Fruit fly (Drosophila melanogaster): ENCODE measurements around the gene SdicA.
A peak's percentile ranks its signal among the peaks of the same experiment; 100 is the strongest.

Gene SdicA

dm6 chrX:20173464-20173995 is 28.2 kb downstream of the SdicA start, which contains the start of gene AnxB10 (continued):
- peak; percentile 51 for TF ChIP-seq CG9727 (GFP tag; optimal IDR thresholded peaks at IDR 0.05)
- TF ChIP-seq CG6765 (GFP tag; optimal IDR thresholded peaks at IDR 0.05): peak; percentile 33
- TF ChIP-seq ara (GFP tag; IDR thresholded peaks at IDR 0.05): 0 out of 2 replicates have a peak, but pooled peaks have one; percentile 22
- peak; percentile 58 for TF ChIP-seq slp2 (GFP tag; optimal IDR thresholded peaks at IDR 0.05)
- TF ChIP-seq dysf (GFP tag; IDR thresholded peaks at IDR 0.05): peak; percentile 73
- TF ChIP-seq Sry-δ (GFP tag; optimal IDR thresholded peaks at IDR 0.05): peak; percentile 25
- TF ChIP-seq sug (tag; optimal IDR thresholded peaks at IDR 0.05): peak; percentile 4
- TF ChIP-seq sc (optimal IDR thresholded peaks at IDR 0.05): no peak
- TF ChIP-seq sc (GFP tag; optimal IDR thresholded peaks at IDR 0.05): peak; percentile 20
- peak; percentile 68 for TF ChIP-seq HHEX (GFP tag; optimal IDR thresholded peaks at IDR 0.05)
- peak; percentile 44 to 57 for TF ChIP-seq chif (GFP tag; optimal IDR thresholded peaks at IDR 0.05)
- peak; percentile 58 for TF ChIP-seq vvl (GFP tag; IDR thresholded peaks at IDR 0.05)
- TF ChIP-seq Bdp1 (GFP tag; optimal IDR thresholded peaks at IDR 0.05): peak; percentile 1
- peak; percentile 40 to 44 for TF ChIP-seq dpn (GFP tag; optimal IDR thresholded peaks at IDR 0.05)
- TF ChIP-seq Fer2 (tag; optimal IDR thresholded peaks at IDR 0.05): peak; percentile 6
- peak; percentile 39 for TF ChIP-seq CG14710 (tag; optimal IDR thresholded peaks at IDR 0.05)
- TF ChIP-seq H15 (GFP tag; IDR thresholded peaks at IDR 0.05): 0 out of 3 replicates have a peak, but pooled peaks have one; percentile 24
- TF ChIP-seq repo (GFP tag; optimal IDR thresholded peaks at IDR 0.05): peak; percentile 58
- peak; percentile 39 for TF ChIP-seq Nf-YC (tag; optimal IDR thresholded peaks at IDR 0.05)
- TF ChIP-seq CG10979 (tag; optimal IDR thresholded peaks at IDR 0.05): peak; percentile 61
- TF ChIP-seq lbe (GFP tag; optimal IDR thresholded peaks at IDR 0.05): peak; percentile 82
- peak; percentile 27 for TF ChIP-seq pum (GFP tag; optimal IDR thresholded peaks at IDR 0.05)
- no peak for TF ChIP-seq CG16815 (GFP tag; optimal IDR thresholded peaks at IDR 0.05)
- TF ChIP-seq Hr3 (GFP tag; optimal IDR thresholded peaks at IDR 0.05): peak; percentile 26
- peak; percentile 7 for TF ChIP-seq Hand (GFP tag; optimal IDR thresholded peaks at IDR 0.05)
- peak; percentile 21; the same call in 1 of the 2 replicates for TF ChIP-seq MBD-R2 (GFP tag; IDR thresholded peaks at IDR 0.05)
- no peak for TF ChIP-seq pan (optimal IDR thresholded peaks at IDR 0.05)
- TF ChIP-seq pan (GFP tag; optimal IDR thresholded peaks at IDR 0.05 in 1 of 2, IDR thresholded peaks at IDR 0.05 in 1 of 2): peak in 1 of 2 experiments; percentile 66
- TF ChIP-seq dati (GFP tag; IDR thresholded peaks at IDR 0.05): no peak
- TF ChIP-seq CG13287 (GFP tag; IDR thresholded peaks at IDR 0.05; ENCODE audit: partially characterized antibody): no peak
- peak; percentile 12 for TF ChIP-seq Dad (GFP tag; optimal IDR thresholded peaks at IDR 0.05)
- no peak for TF ChIP-seq zen2 (GFP tag; IDR thresholded peaks at IDR 0.05; ENCODE audit: partially characterized antibody)
- peak; percentile 26 for TF ChIP-seq Dek (tag; optimal IDR thresholded peaks at IDR 0.05)
- peak; percentile 64 for TF ChIP-seq CG4424 (GFP tag; optimal IDR thresholded peaks at IDR 0.05)
- TF ChIP-seq eyg (GFP tag; optimal IDR thresholded peaks at IDR 0.05): no peak
- peak; percentile 53 for TF ChIP-seq CG10209 (GFP tag; optimal IDR thresholded peaks at IDR 0.05)
- no peak for TF ChIP-seq grn (GFP tag; optimal IDR thresholded peaks at IDR 0.05)
- TF ChIP-seq onecut (GFP tag; IDR thresholded peaks at IDR 0.05): peak; percentile 43
- no peak for TF ChIP-seq z (GFP tag; IDR thresholded peaks at IDR 0.05)
- no peak for TF ChIP-seq CG12219 (GFP tag; optimal IDR thresholded peaks at IDR 0.05)
- TF ChIP-seq usp (GFP tag; optimal IDR thresholded peaks at IDR 0.05): no peak
- TF ChIP-seq Camta (GFP tag; optimal IDR thresholded peaks at IDR 0.05): peak; percentile 24
- 0 out of 2 replicates have a peak, but pooled peaks have one; percentile 48 for TF ChIP-seq seq (GFP tag; IDR thresholded peaks at IDR 0.05)
- TF ChIP-seq CG15269 (tag; optimal IDR thresholded peaks at IDR 0.05): peak; percentile 55
- peak; percentile 52 for TF ChIP-seq CG18476 (GFP tag; optimal IDR thresholded peaks at IDR 0.05)
- no peak for TF ChIP-seq CG9876 (GFP tag; optimal IDR thresholded peaks at IDR 0.05)
- TF ChIP-seq CG11093 (GFP tag; IDR thresholded peaks at IDR 0.05): peak; percentile 68; the same call in 1 of the 3 replicates
- no peak for TF ChIP-seq h (optimal IDR thresholded peaks at IDR 0.05)
- TF ChIP-seq ranshi (GFP tag; IDR thresholded peaks at IDR 0.05): peak; percentile 34; the same call in 1 of the 2 replicates
- TF ChIP-seq fd96Cb (tag; optimal IDR thresholded peaks at IDR 0.05): peak; percentile 67
- peak; percentile 14 for TF ChIP-seq gsb-n (tag; optimal IDR thresholded peaks at IDR 0.05)

All from whole organism, embryonic.